Worm (Caenorhabditis elegans) whole organism, dauer: ENCODE results near the gene C33D9.10.

Experiments
- unc-62 ChIP-seq: sonication (generic microtip); optimal IDR thresholded peaks from 2 replicates; lab custom pipeline; 2017; ENCODE audit warnings: missing biosample characterization, missing genetic modification reagents, missing genetic modification characterization

C33D9.10 gene

DNA sequence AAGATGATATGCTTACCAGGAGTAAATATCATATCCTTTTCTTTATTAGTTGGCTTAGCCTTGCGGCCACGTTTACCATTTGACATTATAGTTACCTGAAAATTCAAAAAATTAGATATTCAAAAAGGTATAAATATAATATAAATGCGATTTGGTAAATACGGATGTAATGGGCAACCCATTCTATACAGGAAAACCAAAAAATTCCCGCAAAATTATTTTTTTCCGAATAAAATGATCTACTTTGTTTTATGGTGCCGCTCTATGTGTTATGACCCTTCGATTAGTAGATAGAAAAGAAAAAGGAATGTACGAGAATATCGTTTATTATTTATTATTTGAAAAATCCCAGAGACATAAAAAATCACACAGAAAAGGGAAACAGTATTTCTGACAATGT, 33.2 kb downstream of the C33D9.10 start, which contains the start of gene elli-1:
Gene elli-1 (minus strand): TSS at position 101 of the 400 bp plus-strand sequence.
- no peak for TF ChIP-seq unc-62

ce11 chrIV:8754146-8754545, 33.8 kb downstream of the C33D9.10 start:
- TF ChIP-seq unc-62 = no peak

DNA sequence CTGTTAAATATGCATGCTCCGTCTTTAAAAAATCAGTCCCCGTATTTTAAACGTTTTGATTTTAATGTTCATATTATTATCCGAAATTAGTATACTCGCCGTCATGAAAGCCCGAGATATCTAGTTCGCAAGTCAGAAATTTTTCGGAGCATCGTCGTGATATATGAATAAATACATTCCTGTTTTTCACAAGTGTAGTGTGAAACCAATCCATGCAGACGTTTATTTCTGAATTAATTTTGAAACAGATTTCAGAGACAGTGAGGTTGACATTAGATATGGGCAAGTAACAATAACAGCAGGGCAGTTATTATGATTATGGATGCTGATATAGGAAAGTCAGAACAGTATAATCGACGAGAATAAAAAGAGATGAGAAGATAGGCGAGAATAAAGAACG, 35.5 kb downstream of the C33D9.10 start:
- no peak for TF ChIP-seq unc-62

DNA sequence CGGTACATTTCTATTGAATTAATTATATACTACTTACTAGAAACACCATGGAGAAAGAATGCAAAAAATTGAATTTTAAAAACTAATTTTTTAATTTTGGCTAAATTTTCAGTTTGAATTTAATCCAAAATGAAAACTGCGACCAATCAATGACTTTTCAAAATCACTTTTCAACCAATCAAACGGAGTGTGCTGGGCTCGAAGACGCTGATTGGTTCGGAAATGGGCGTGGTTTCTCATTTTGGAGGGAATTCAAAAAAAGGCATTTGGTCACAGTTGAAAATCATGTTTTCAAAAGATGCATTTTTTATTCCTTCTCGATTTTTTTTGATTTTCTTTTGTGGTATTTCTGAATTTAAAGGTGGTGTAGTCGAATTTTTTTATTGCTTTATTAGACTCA, 39.0 kb downstream of the C33D9.10 start:
- TF ChIP-seq unc-62 = no peak

DNA sequence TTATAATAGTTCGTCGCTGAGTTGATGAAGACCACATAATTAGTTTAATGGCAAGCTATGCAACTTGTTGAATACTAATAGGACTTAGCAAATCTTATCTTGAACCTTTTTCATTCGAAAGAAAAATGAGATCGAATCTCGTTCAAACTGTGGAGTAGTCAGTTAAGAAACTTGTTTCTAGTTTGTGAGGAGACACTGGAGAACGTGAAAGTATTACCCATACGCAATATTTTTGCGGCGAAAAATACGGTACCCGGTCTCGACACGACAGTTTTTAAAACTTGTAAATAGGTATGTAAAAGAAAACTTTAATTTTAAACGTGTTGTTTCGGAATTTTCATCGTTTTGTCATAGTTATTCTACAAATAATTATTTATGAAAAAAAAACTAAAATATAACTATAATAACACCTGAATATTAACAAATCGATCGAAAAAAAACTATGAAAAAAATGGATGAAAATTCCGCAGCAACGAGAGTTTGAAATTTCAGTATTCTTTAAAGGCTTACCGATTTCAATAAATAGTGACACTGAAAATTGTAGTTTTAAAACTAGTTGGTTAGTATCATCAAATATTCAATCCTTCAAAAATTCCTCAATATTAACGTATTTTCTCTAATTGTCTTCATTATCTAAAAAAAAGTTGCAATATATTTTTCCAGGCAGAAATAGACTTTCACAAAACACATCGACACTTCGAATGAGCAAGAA, 42.2 kb downstream of the C33D9.10 start, which contains the start of the genes F20C5.7 and parg-1:
Gene F20C5.7 (minus strand): TSS at position 101 of the 712 bp plus-strand sequence.
Gene parg-1 (plus strand): TSS at position 662 of the 712 bp plus-strand sequence.
- TF ChIP-seq unc-62 = no peak

DNA sequence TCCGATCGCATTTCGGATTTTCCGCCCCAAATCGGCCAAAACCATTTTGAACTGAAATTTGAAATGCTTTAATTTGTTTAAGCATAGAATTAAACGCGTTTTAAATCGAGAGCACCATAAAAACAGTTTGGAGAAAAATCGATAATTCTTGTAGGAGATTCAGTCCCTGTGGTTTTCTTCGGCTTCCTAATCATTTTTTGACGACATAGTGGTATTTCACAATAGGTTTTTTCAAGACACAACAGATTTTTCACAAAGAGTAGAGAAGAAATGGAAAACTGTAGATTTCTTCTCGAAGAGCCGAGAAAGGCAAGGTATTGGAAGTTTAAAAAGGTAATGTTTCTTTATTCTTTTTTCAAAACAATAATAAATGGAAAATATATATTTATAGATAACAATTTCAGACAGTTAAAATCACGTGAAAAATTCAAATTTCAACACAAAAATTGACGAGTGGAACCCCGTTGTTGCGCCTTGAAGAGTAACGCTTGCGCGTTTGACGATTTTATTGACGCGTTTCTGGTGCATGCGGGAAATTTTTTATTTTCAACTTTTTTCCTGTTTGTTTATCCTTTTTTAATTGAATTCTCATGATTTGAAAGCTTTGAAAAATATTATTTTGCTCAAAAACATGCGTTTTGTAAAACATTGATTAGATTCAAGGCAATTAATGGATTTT, 44.2 kb downstream of the C33D9.10 start, which contains the start of gene F21D5.7:
Gene F21D5.7 (minus strand): TSS at position 51 of the 679 bp plus-strand sequence.
- no peak for TF ChIP-seq unc-62

- no peak for TF ChIP-seq unc-62
Observed at ce11 chrIV:8740952-8741438, 47.0 kb downstream of the C33D9.10 start, which contains the start of gene F21D5.6. Gene F21D5.6 (minus strand): TSS chrIV:8741388.

DNA sequence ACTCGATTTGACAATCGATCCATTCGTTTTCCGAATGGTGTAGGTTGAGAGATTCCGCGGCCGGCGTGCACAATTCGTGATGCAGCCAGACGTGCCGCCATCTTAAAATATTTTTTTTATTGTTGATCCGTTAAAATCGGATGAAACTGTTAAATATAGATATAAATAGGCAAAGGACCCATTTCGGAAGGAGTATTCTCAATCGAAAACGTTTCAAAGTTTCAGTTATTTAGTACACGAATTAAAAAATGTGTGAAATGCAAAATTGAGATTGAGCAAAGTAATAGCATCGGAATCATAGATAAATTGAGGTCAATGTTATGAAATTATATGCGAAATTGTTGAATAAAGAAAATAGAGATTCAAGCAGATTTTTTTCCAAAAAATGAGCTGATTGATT, 48.0 kb downstream of the C33D9.10 start, which contains the start of gene mrps-33:
Gene mrps-33 (minus strand): TSS at position 101 of the 400 bp plus-strand sequence.
- no peak for TF ChIP-seq unc-62

DNA sequence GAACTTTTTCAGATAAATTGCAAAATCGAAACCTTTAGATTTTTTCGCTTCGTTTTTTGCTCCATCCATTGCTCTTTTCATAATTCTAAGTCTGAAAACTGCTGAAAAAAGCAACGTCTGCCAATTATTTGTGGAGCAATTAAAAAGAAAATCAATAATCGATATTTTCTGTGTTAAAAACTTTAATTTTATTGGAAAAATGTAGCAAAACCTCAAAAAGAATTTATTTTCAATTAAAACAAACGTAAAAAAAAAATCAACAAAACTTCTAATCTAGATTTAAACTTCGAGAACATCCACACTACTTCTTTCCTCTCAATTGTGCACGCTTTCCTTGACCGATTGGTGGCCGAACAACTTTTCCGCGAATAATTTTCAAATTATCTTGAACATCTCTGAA, 48.7 kb downstream of the C33D9.10 start, which contains the start of gene F21D5.5:
Gene F21D5.5 (minus strand): TSS at position 101 of the 400 bp plus-strand sequence.
- TF ChIP-seq unc-62 = no peak

ce11 chrIV:8737787-8738186, 50.2 kb downstream of the C33D9.10 start, which contains the start of gene F21D5.4:
Gene F21D5.4 (plus strand): TSS chrIV:8738087.
- no peak for TF ChIP-seq unc-62

DNA sequence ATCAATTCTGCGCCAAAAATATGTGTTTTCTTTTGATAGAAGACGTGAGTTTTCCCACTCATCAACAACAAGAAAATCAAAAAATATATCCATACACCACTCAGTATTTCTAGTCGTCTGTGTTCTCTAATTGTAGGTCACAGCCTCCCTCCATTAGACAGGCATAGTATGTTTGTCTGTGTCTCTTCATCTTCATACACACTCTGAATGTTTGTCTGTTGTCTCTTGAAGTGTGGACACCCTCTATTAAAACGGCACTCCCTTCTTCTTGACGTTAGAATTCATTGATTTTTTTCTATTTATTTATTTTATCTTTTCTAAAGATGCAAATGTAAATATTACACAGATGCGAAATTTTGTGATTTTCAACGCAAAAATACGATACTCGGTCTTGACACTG, 50.6 kb downstream of the C33D9.10 start:
- no peak for TF ChIP-seq unc-62
